Worm (Caenorhabditis elegans) whole organism, L2 larva: Measurements from ENCODE around the gene nhr-101.

Source experiments
- C34F6.9 ChIP-seq: fragments of 150-350 bp; optimal IDR thresholded peaks from 2 replicates; lab custom pipeline; 2014; ENCODE audit warnings: missing biosample characterization, missing genetic modification characterization
- F13H6.1 ChIP-seq: sonication (generic microtip); optimal IDR thresholded peaks from 2 replicates; lab custom pipeline; 2016; ENCODE audit warnings: missing genetic modification characterization, missing compliant biosample characterization
- R02D3.7 ChIP-seq: fragments of 150-350 bp; optimal IDR thresholded peaks from 2 replicates; lab custom pipeline; 2014; ENCODE audit warnings: missing biosample characterization, missing genetic modification characterization
- Y55F3AM.14 ChIP-seq: fragments of 200-800 bp; sonication (Bioruptor generic); optimal IDR thresholded peaks from 2 replicates; lab custom pipeline; 2018; ENCODE audit warnings: mild to moderate bottlenecking, missing genetic modification characterization, missing compliant biosample characterization
- ZK546.5 ChIP-seq: sonication (generic microtip); optimal IDR thresholded peaks from 2 replicates; lab custom pipeline; 2017; ENCODE audit warnings: missing biosample characterization, missing genetic modification characterization
- alr-1 ChIP-seq: fragments of 150-350 bp; optimal IDR thresholded peaks from 2 replicates; lab custom pipeline; 2014; ENCODE audit warnings: missing biosample characterization, missing genetic modification characterization
- aly-2 ChIP-seq: fragments of 150-350 bp; optimal IDR thresholded peaks from 2 replicates; lab custom pipeline; 2014; ENCODE audit warnings: missing biosample characterization, missing genetic modification characterization
- ama-1 ChIP-seq: fragments of 150-350 bp; optimal IDR thresholded peaks from 2 replicates; lab custom pipeline; 2018; ENCODE audit warnings: inconsistent platforms
- ceh-16 ChIP-seq: fragments of 150-350 bp; optimal IDR thresholded peaks from 2 replicates; lab custom pipeline; 2014; ENCODE audit warnings: missing biosample characterization, missing genetic modification characterization
- crh-2 ChIP-seq: sonication (generic microtip); optimal IDR thresholded peaks from 2 replicates; lab custom pipeline; 2017; ENCODE audit warnings: missing biosample characterization, missing genetic modification characterization
- egl-27 ChIP-seq: sonication (generic microtip); optimal IDR thresholded peaks from 3 replicates; lab custom pipeline; 2017; ENCODE audit warnings: missing biosample characterization, missing genetic modification reagents, missing genetic modification characterization
- elt-1 ChIP-seq: fragments of 150-350 bp; optimal IDR thresholded peaks from 2 replicates; lab custom pipeline; 2014; ENCODE audit warnings: missing biosample characterization, missing genetic modification characterization
- elt-3 ChIP-seq: sonication (generic microtip); optimal IDR thresholded peaks from 2 replicates; lab custom pipeline; 2017; ENCODE audit warnings: missing biosample characterization, missing genetic modification characterization
- fos-1 ChIP-seq: fragments of 150-350 bp; optimal IDR thresholded peaks from 2 replicates; lab custom pipeline; 2014; ENCODE audit warnings: missing biosample characterization, missing genetic modification characterization
- lin-13 ChIP-seq: fragments of 150-350 bp; optimal IDR thresholded peaks from 2 replicates; lab custom pipeline; 2014; ENCODE audit warnings: missing biosample characterization, missing genetic modification reagents, missing genetic modification characterization
- lsy-2 ChIP-seq, 2 experiments: fragments of 150-350 bp in 1 of 2; sonication (generic microtip) in 1 of 2; optimal IDR thresholded peaks; 2 replicates each; lab custom pipeline; 2014 to 2017; ENCODE audit warnings: missing biosample characterization in 2 of 2, missing genetic modification characterization in 2 of 2
- mbf-1 ChIP-seq: sonication (generic microtip); optimal IDR thresholded peaks from 2 replicates; lab custom pipeline; 2017; ENCODE audit warnings: missing biosample characterization, missing genetic modification characterization
- mdl-1 ChIP-seq, 2 experiments: fragments of 150-350 bp in 1 of 2; sonication (generic microtip) in 1 of 2; optimal IDR thresholded peaks; 2 replicates each; lab custom pipeline; 2017; ENCODE audit warnings: missing biosample characterization in 2 of 2, missing genetic modification characterization in 2 of 2
- nhr-10 ChIP-seq: sonication (generic microtip); optimal IDR thresholded peaks from 2 replicates; lab custom pipeline; 2017; ENCODE audit warnings: missing biosample characterization, missing genetic modification characterization
- nhr-129 ChIP-seq: fragments of 150-350 bp; optimal IDR thresholded peaks from 2 replicates; lab custom pipeline; 2014; ENCODE audit warnings: missing biosample characterization, missing genetic modification characterization
- nhr-21 ChIP-seq: fragments of 150-350 bp; optimal IDR thresholded peaks from 2 replicates; lab custom pipeline; 2014; ENCODE audit warnings: missing biosample characterization, missing genetic modification characterization
- nhr-23 ChIP-seq: fragments of 150-350 bp; optimal IDR thresholded peaks from 2 replicates; lab custom pipeline; 2014; ENCODE audit warnings: missing biosample characterization, missing genetic modification reagents, missing genetic modification characterization
- nhr-237 ChIP-seq: fragments of 150-350 bp; optimal IDR thresholded peaks from 2 replicates; lab custom pipeline; 2014; ENCODE audit warnings: missing biosample characterization, missing genetic modification characterization
- nhr-25 ChIP-seq: fragments of 150-350 bp; sonication (generic microtip); optimal IDR thresholded peaks from 3 replicates; lab custom pipeline; 2014; ENCODE audit warnings: missing biosample characterization, missing genetic modification characterization
- nhr-6 ChIP-seq: fragments of 150-350 bp; optimal IDR thresholded peaks from 2 replicates; lab custom pipeline; 2014; ENCODE audit warnings: missing biosample characterization, missing genetic modification characterization
- nhr-77 ChIP-seq: fragments of 150-350 bp; optimal IDR thresholded peaks from 2 replicates; lab custom pipeline; 2014; ENCODE audit warnings: missing biosample characterization, missing genetic modification characterization
- peb-1 ChIP-seq: fragments of 150-350 bp; optimal IDR thresholded peaks from 2 replicates; lab custom pipeline; 2014; ENCODE audit warnings: missing biosample characterization, missing genetic modification characterization
- sma-9 ChIP-seq, 2 experiments: fragments of 150-350 bp in 1 of 2; sonication (generic microtip) in 1 of 2; optimal IDR thresholded peaks; 2 replicates each; lab custom pipeline; 2014 to 2016; ENCODE audit warnings: missing genetic modification characterization in 2 of 2, mild to moderate bottlenecking in 1 of 2, missing biosample characterization in 1 of 2, missing compliant biosample characterization in 1 of 2, missing genetic modification reagents in 1 of 2, moderate library complexity in 1 of 2
- snpc-4 ChIP-seq: fragments of 150-350 bp; optimal IDR thresholded peaks from 2 replicates; lab custom pipeline; 2014; ENCODE audit warnings: missing biosample characterization, missing genetic modification characterization
- unc-39 ChIP-seq: fragments of 150-350 bp; optimal IDR thresholded peaks from 2 replicates; lab custom pipeline; 2014; ENCODE audit warnings: missing biosample characterization, missing genetic modification characterization
- unc-55 ChIP-seq: fragments of 150-350 bp; sonication (generic microtip); optimal IDR thresholded peaks from 3 replicates; lab custom pipeline; 2014; ENCODE audit warnings: missing biosample characterization, missing genetic modification reagents, missing genetic modification characterization
- ztf-1 ChIP-seq: fragments of 200-800 bp; sonication (Bioruptor generic); conservative IDR thresholded peaks from 2 replicates; pipeline ENCODE4 v1.3.6; 2022; ENCODE audit warnings: missing genetic modification characterization, missing compliant biosample characterization
- ztf-11 ChIP-seq: sonication (generic microtip); optimal IDR thresholded peaks from 2 replicates; lab custom pipeline; 2017; ENCODE audit warnings: missing biosample characterization, missing genetic modification characterization
- ztf-4 ChIP-seq: fragments of 150-350 bp; optimal IDR thresholded peaks from 2 replicates; lab custom pipeline; 2014; ENCODE audit warnings: missing biosample characterization, missing genetic modification characterization

The nhr-101 gene

DNA sequence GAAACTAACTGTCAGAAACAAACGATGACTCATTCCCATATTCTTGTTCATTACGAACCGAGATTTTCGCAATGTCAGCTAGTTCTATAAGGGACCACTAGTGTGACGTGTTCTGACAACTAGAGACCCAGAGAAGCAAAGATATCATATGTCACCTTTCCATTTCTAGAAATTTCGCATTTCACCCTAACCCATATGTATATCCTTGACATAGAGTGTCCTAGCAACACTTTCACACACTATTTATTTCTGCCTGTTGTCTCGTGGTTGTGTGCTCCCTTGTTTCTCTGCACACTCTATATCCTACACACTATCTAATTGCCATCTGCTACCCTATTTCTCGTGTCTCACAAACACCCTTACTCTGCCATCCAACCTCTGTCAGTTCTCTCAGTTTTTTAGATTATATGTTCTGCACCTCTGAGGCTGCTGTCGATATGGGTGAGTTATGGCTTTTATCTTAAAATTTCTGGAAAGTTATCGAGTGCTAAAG is 21.3 kb upstream of the nhr-101 start, which contains the start of the genes F38B7.17 and F38B7.3 (continued):
- TF ChIP-seq sma-9 (GFP tag; optimal IDR thresholded peaks at IDR 0.05; lab: Kevin White, UChicago) (peak; percentile 70), sma-9 (tag; optimal IDR thresholded peaks at IDR 0.05; lab: Kevin White, UChicago) (no peak)

DNA sequence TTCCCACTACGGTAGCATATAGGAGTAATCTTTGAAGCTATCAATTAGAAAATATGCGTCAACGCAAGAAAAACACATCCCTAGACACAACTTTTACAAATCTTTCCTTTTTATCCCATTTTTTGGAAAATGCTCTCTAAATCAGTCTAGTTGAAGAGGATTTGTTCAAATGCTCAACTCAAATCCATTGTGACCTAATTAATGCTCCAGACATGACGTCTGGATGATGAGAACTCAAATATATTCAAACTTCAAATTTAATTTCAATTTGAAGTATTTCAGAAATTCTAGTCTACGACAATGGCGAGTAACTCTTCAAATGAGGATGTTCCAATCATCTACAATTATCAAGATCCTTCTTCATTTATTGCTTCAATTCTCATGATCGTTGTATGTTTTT is 17.9 kb upstream of the nhr-101 start, which contains the start of gene srx-85:
srx-85 (plus strand) TSS at position 301 of the 400 bp plus-strand sequence.
- TF ChIP-seq nhr-23 (tag; lab: Kevin White, UChicago) (no peak), ztf-1 (GFP tag; lab: Robert Waterston, UW) (no peak), nhr-21 (tag; lab: Kevin White, UChicago) (no peak), F13H6.1 (tag; lab: Kevin White, UChicago) (no peak), nhr-129 (tag; lab: Kevin White, UChicago) (no peak), elt-3 (tag; lab: Kevin White, UChicago) (no peak), ZK546.5 (tag; lab: Kevin White, UChicago) (no peak), egl-27 (tag; lab: Kevin White, UChicago) (no peak), ceh-16 (tag; lab: Kevin White, UChicago) (no peak), R02D3.7 (tag; lab: Kevin White, UChicago) (no peak), mbf-1 (tag; lab: Kevin White, UChicago) (no peak), nhr-25 (tag; lab: Kevin White, UChicago) (no peak), unc-39 (tag; lab: Kevin White, UChicago) (no peak), aly-2 (tag; lab: Kevin White, UChicago) (no peak), ama-1 (lab: Kevin White, UChicago) (no peak)

DNA sequence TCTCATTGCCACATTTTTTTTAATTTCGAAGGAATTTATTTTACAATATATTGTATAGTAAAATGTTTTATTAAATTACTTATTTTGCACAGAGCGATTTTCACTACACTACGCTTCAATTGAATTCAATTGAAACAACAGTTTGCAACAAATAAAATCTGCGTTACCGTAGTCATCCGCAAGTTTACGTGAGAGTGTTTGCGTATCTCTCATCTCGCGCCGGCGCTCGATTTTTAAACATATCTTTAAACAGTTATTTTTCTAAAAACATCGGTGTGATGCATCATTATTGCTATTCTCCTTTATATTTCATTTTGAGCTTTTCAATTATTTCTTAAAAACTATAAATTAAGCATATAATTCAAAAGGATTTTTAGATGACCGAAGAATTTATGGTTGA is 16.0 kb upstream of the nhr-101 start, which contains the start of gene duo-1:
duo-1 (plus strand) TSS at position 371 of the 400 bp plus-strand sequence.
- no peak for TF ChIP-seq R02D3.7 (tag; lab: Kevin White, UChicago)
- TF ChIP-seq Y55F3AM.14 (GFP tag; lab: Kevin White, UChicago), result no peak
- TF ChIP-seq, all 48 proteins: peak for 0

DNA sequence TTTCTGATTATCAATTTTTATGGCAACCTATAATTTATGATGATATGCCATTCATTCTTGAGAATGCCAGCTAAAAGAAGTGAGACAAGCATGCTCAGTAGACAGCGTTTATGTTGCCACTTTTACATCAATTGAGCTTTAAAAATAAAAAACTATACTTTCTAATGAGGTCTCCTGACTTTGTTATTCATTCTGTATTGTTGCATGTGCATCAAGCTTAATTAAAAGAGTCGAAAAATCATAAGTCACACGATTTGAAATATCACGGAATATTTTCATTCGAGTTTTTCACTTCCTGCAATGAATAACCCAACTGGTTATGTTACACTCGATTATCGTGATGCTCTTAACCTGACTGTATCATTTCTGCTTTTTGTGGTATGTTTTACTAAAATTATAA is 7.6 kb upstream of the nhr-101 start, which contains the start of gene srx-86:
srx-86 (plus strand) TSS at position 301 of the 400 bp plus-strand sequence.
- TF ChIP-seq ztf-1 (GFP tag; lab: Robert Waterston, UW) (no peak), crh-2 (no peak), C34F6.9 (tag; lab: Kevin White, UChicago) (no peak), unc-39 (tag; lab: Kevin White, UChicago) (no peak), sma-9 (GFP tag; optimal IDR thresholded peaks at IDR 0.05; lab: Kevin White, UChicago) (no peak), sma-9 (tag; optimal IDR thresholded peaks at IDR 0.05; lab: Kevin White, UChicago) (no peak), lsy-2 (tag; optimal IDR thresholded peaks at IDR 0.05; lab: Kevin White, UChicago) (no peak), elt-1 (tag; lab: Kevin White, UChicago) (no peak), lin-13 (GFP tag; lab: Kevin White, UChicago) (no peak), snpc-4 (tag; lab: Kevin White, UChicago) (no peak), ztf-4 (tag; lab: Kevin White, UChicago) (no peak), unc-55 (GFP tag; lab: Kevin White, UChicago) (no peak), nhr-237 (tag; lab: Kevin White, UChicago) (no peak), alr-1 (tag; lab: Kevin White, UChicago) (no peak), ztf-11 (tag; lab: Kevin White, UChicago) (no peak), mdl-1 (tag; optimal IDR thresholded peaks at IDR 0.05; lab: Kevin White, UChicago) (no peak), peb-1 (tag; lab: Kevin White, UChicago) (no peak), nhr-6 (no peak), ama-1 (lab: Kevin White, UChicago) (no peak)

DNA sequence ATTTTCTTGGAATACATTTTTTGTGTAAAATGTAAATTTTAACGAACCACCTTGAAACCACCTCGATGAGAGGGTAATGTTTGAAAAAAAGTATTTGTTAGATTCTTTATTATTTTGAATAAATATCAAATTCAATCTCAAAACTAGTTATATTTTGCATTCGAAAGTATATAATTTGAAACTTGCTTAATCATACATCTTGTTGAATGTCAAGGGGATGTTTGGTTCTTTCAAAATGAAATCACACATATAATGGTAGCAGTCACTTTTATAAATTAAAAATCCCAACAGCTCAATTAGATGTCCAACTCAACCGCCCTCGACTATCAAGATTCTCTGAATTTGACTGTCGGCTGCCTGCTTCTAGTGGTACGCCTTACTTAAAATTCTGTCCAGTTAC is 5.7 kb upstream of the nhr-101 start, which contains the start of gene srx-87:
srx-87 (plus strand) TSS at position 301 of the 400 bp plus-strand sequence.
- no peak for TF ChIP-seq nhr-237 (tag; lab: Kevin White, UChicago)
- TF ChIP-seq elt-1 (tag; lab: Kevin White, UChicago), result no peak
- TF ChIP-seq nhr-6, result no peak
- TF ChIP-seq ceh-16 (tag; lab: Kevin White, UChicago), result no peak
- TF ChIP-seq nhr-10 (tag; lab: Kevin White, UChicago), result no peak
- TF ChIP-seq fos-1, result no peak
- no peak for TF ChIP-seq nhr-77 (tag; lab: Kevin White, UChicago)
- no peak for TF ChIP-seq alr-1 (tag; lab: Kevin White, UChicago)
